Worm (Caenorhabditis elegans) whole organism, L4 larva: ENCODE measurements around the gene pax-1.

Experiments
- F49E8.2 ChIP-seq: sonication (generic microtip); optimal IDR thresholded peaks from 2 replicates; lab custom pipeline; 2016; ENCODE audit warnings: missing compliant biosample characterization, mild to moderate bottlenecking, missing genetic modification characterization, borderline replicate concordance
- hlh-30 ChIP-seq: sonication (generic microtip); optimal IDR thresholded peaks from 2 replicates; lab custom pipeline; 2017; ENCODE audit warnings: antibody characterized with exemption, mild to moderate bottlenecking, missing genetic modification characterization, missing compliant biosample characterization; ENCODE audit not compliant: insufficient read depth
- madf-5 ChIP-seq, 2 experiments: fragments of 200-800 bp; sonication (Bioruptor generic); IDR thresholded peaks; 2 replicates each; pipeline ENCODE4 v1.3.6; 2022; ENCODE audit warnings: missing compliant biosample characterization in 2 of 2, missing genetic modification characterization in 2 of 2
- mep-1 ChIP-seq: fragments of 150-350 bp; sonication (generic microtip); optimal IDR thresholded peaks from 3 replicates; lab custom pipeline; 2014; ENCODE audit warnings: missing biosample characterization, missing genetic modification characterization
- nhr-76 ChIP-seq: fragments of 150-350 bp; optimal IDR thresholded peaks from 2 replicates; lab custom pipeline; 2014; ENCODE audit warnings: missing biosample characterization, missing genetic modification characterization
- php-3 ChIP-seq: fragments of 200-800 bp; sonication (Bioruptor generic); IDR thresholded peaks from 2 replicates; pipeline ENCODE4 v1.3.6; 2022; ENCODE audit warnings: missing genetic modification reagents, missing genetic modification characterization, missing compliant biosample characterization

DNA sequence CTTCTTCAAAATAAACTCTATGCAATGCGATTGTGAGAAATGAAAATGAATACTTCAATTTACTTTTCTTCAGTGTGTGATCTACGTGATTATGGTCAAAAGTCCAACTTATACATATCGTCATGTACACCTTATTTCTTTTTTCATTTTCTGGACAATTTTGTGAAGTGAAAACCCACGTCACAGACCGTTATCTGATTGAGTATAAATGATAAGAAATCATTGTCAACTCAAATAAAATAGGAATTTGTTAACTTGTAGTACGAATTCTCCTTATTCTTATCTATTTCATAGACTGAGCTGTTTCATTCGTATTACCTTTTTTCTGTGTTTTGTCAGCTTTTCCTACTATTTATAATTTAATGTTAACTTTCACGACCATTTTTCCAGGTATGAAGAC is 47.3 kb downstream of the pax-1 start, which contains the start of gene asp-5:
- TF ChIP-seq nhr-76 (no peak), mep-1 (tag; lab: Kevin White, UChicago) (no peak), F49E8.2 (tag; lab: Kevin White, UChicago) (no peak), madf-5 (GFP tag; IDR thresholded peaks at IDR 0.05; lab: Robert Waterston, UW) (no peak), php-3 (GFP tag; lab: Robert Waterston, UW) (no peak), hlh-30 (tag; lab: Kevin White, UChicago) (no peak)
